Fruit fly (Drosophila melanogaster): ENCODE data around the gene CG17712.
A peak's percentile ranks its signal among the peaks of the same experiment; 100 is the strongest.

Gene CG17712

dm6 chr2L:1727826-1728619 lies 23.9 kb downstream of the CG17712 start (continued):
- TF ChIP-seq Hr3 (GFP tag; optimal IDR thresholded peaks at IDR 0.05) (peak; percentile 97), CG33557 (GFP tag; optimal IDR thresholded peaks at IDR 0.05) (peak; percentile 98), Med (GFP tag) (peak; percentile 97), repo (GFP tag; optimal IDR thresholded peaks at IDR 0.05) (peak; percentile 22), CG4404 (GFP tag; IDR thresholded peaks at IDR 0.05) (peak; percentile 95), E2f1 (GFP tag; IDR thresholded peaks at IDR 0.05) (peak; percentile 95), dpn (GFP tag; optimal IDR thresholded peaks at IDR 0.05) (peak; percentile 79 to 98), unc-4 (GFP tag; IDR thresholded peaks at IDR 0.05; ENCODE audit: partially characterized antibody) (peak; percentile 98), sens-2 (GFP tag; IDR thresholded peaks at IDR 0.05) (peak; percentile 89), CG6683 (GFP tag; optimal IDR thresholded peaks at IDR 0.05) (peak; percentile 93), CG13624 (GFP tag; optimal IDR thresholded peaks at IDR 0.05) (peak; percentile 79), CG16813 (GFP tag; IDR thresholded peaks at IDR 0.05; ENCODE audit: partially characterized antibody) (peak; percentile 91), pnt (GFP tag; optimal IDR thresholded peaks at IDR 0.05) (peak; percentile 76), CG1647 (GFP tag; optimal IDR thresholded peaks at IDR 0.05) (peak; percentile 81), pb (GFP tag; optimal IDR thresholded peaks at IDR 0.05) (peak; percentile 60), CG2678 (tag; optimal IDR thresholded peaks at IDR 0.05) (peak; percentile 98), CG7556 (GFP tag; optimal IDR thresholded peaks at IDR 0.05) (peak; percentile 99), pzg (GFP tag; optimal IDR thresholded peaks at IDR 0.05) (peak; percentile 39), CG1832 (GFP tag; optimal IDR thresholded peaks at IDR 0.05) (peak; percentile 7), CG31224 (GFP tag; IDR thresholded peaks at IDR 0.05) (peak; percentile 92), lola (GFP tag; optimal IDR thresholded peaks at IDR 0.05) (peak in 1 of 3 experiments; percentile 98), CG8281 (tag; optimal IDR thresholded peaks at IDR 0.05) (peak; percentile 83), CG10979 (tag; optimal IDR thresholded peaks at IDR 0.05) (peak; percentile 95), CG11093 (GFP tag; IDR thresholded peaks at IDR 0.05) (peak; percentile 91), CG11398 (GFP tag; optimal IDR thresholded peaks at IDR 0.05) (peak; percentile 69), CG13296 (GFP tag; optimal IDR thresholded peaks at IDR 0.05) (peak; percentile 98), salm (tag; optimal IDR thresholded peaks at IDR 0.05) (peak; percentile 98), nerfin-1 (tag; optimal IDR thresholded peaks at IDR 0.05) (peak; percentile 94), CG14965 (GFP tag; optimal IDR thresholded peaks at IDR 0.05; ENCODE audit: borderline replicate concordance) (no peak), CG9817 (tag; optimal IDR thresholded peaks at IDR 0.05) (peak; percentile 99), CG11723 (GFP tag; optimal IDR thresholded peaks at IDR 0.05) (peak; percentile 98), chm (GFP tag; IDR thresholded peaks at IDR 0.05) (peak; percentile 95), vvl (GFP tag; IDR thresholded peaks at IDR 0.05) (peak; percentile 98), CG34422 (GFP tag; IDR thresholded peaks at IDR 0.05) (peak; percentile 95), kay (GFP tag; optimal IDR thresholded peaks at IDR 0.05) (peak; percentile 92), hth (optimal IDR thresholded peaks at IDR 0.05) (no peak), CG5245 (GFP tag; optimal IDR thresholded peaks at IDR 0.05) (peak; percentile 91), Rfx (GFP tag; IDR thresholded peaks at IDR 0.05) (peak; percentile 98), CG2129 (GFP tag; IDR thresholded peaks at IDR 0.05; ENCODE audit: partially characterized antibody) (peak; percentile 88), stwl (tag; optimal IDR thresholded peaks at IDR 0.05) (peak; percentile 33), Elba2 (GFP tag; optimal IDR thresholded peaks at IDR 0.05) (no peak), TFAM (GFP tag; optimal IDR thresholded peaks at IDR 0.05) (peak; percentile 34), odd (GFP tag; optimal IDR thresholded peaks at IDR 0.05) (peak; percentile 99), knrl (GFP tag; IDR thresholded peaks at IDR 0.05; ENCODE audit: partially characterized antibody) (peak; percentile 93), NK7.1 (GFP tag; optimal IDR thresholded peaks at IDR 0.05) (peak; percentile 74), CG3847 (GFP tag; IDR thresholded peaks at IDR 0.05) (peak; percentile 99), Eip74EF (GFP tag; optimal IDR thresholded peaks at IDR 0.05) (peak in 1 of 2 experiments; percentile 97), CG11085 (GFP tag; IDR thresholded peaks at IDR 0.05) (peak; percentile 94)
